Worm (Caenorhabditis elegans): ENCODE measurements around the gene nas-33.

DNA sequence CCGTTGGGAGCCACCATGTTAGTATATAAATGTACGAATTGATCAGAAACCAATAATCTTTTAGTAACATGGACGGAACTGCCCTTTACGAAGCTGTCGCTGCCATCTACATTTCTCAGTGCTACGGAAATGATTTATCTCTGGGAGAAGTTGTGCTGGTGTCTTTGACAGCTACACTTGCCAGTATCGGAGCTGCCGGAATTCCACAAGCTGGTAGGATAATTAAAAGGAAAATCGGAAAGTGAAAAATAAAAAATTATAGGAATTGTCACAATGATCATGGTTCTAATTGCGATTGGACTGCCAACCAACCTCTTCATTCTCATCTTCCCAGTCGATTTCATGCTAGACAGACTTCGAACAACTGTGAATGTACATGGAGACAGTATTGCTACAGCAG, 49.2 kb downstream of the nas-33 start:
- no peak for TF ChIP-seq egl-27 (tag; optimal IDR thresholded peaks at IDR 0.05)
- TF ChIP-seq nhr-84 (tag; optimal IDR thresholded peaks at IDR 0.05), result no peak
- TF ChIP-seq nhr-47 (tag; optimal IDR thresholded peaks at IDR 0.05), result no peak
- TF ChIP-seq nhr-77 (tag; optimal IDR thresholded peaks at IDR 0.05), result no peak
- no peak for TF ChIP-seq unc-62 (GFP tag; optimal IDR thresholded peaks at IDR 0.05)
- TF ChIP-seq ama-1 (optimal IDR thresholded peaks at IDR 0.05), result no peak
- TF ChIP-seq ceh-82 (tag; optimal IDR thresholded peaks at IDR 0.05), result no peak
- no peak for TF ChIP-seq nhr-28 (tag; optimal IDR thresholded peaks at IDR 0.05)
- TF ChIP-seq lin-39 (tag; optimal IDR thresholded peaks at IDR 0.05), result no peak
- TF ChIP-seq lir-3 (tag; optimal IDR thresholded peaks at IDR 0.05; ENCODE audit: poor library complexity), result no peak
- TF ChIP-seq aly-2 (tag; optimal IDR thresholded peaks at IDR 0.05), result no peak
- TF ChIP-seq sox-4 (tag; optimal IDR thresholded peaks at IDR 0.05), result no peak
